Fruit fly (Drosophila melanogaster) whole organism, pupa: ENCODE measurements around the gene slgA.

Experiments
- CG10348 ChIP-seq: fragments of 200-800 bp; sonication (Bioruptor generic); IDR thresholded peaks from 2 replicates; pipeline ENCODE4 v1.3.6; 2022; ENCODE audit warnings: missing biosample characterization, missing genetic modification characterization
- CG12605 ChIP-seq: fragments of 200-800 bp; sonication (Bioruptor generic); IDR thresholded peaks from 2 replicates; pipeline ENCODE4 v1.3.6; 2022; ENCODE audit warnings: missing biosample characterization, missing genetic modification characterization
- CG13204 ChIP-seq: fragments of 200-800 bp; sonication (Bioruptor generic); optimal IDR thresholded peaks from 2 replicates; lab custom pipeline; 2018; ENCODE audit warnings: missing biosample characterization, mild to moderate bottlenecking, missing genetic modification characterization, moderate library complexity
- CG14655 ChIP-seq: fragments of 200-800 bp; sonication (Bioruptor generic); optimal IDR thresholded peaks from 3 replicates; lab custom pipeline; 2017; ENCODE audit warnings: mild to moderate bottlenecking, missing biosample characterization, missing genetic modification reagents, missing genetic modification characterization
- CG15710 ChIP-seq: fragments of 200-800 bp; sonication (Bioruptor generic); optimal IDR thresholded peaks from 2 replicates; lab custom pipeline; 2018; ENCODE audit warnings: missing biosample characterization, mild to moderate bottlenecking, missing genetic modification characterization, moderate library complexity
- CG17806 ChIP-seq: fragments of 200-800 bp; sonication (Bioruptor generic); optimal IDR thresholded peaks from 2 replicates; lab custom pipeline; 2018; ENCODE audit warnings: missing biosample characterization, mild to moderate bottlenecking, missing genetic modification characterization, moderate library complexity
- CG32121 ChIP-seq: fragments of 200-800 bp; sonication (Bioruptor generic); IDR thresholded peaks from 2 replicates; pipeline ENCODE4 v1.3.6; 2022; ENCODE audit warnings: missing biosample characterization, missing genetic modification characterization
- CG34367 ChIP-seq: fragments of 200-800 bp; sonication (Bioruptor generic); optimal IDR thresholded peaks from 2 replicates; lab custom pipeline; 2018; ENCODE audit warnings: missing biosample characterization, mild to moderate bottlenecking, missing genetic modification characterization
- CG4496 ChIP-seq: fragments of 200-800 bp; sonication (Bioruptor generic); IDR thresholded peaks from 3 replicates; pipeline ENCODE4 v1.3.6; 2022; ENCODE audit warnings: missing biosample characterization, missing genetic modification characterization
- CG8159 ChIP-seq: fragments of 200-800 bp; sonication (Bioruptor generic); optimal IDR thresholded peaks from 3 replicates; lab custom pipeline; 2018; ENCODE audit warnings: missing biosample characterization, mild to moderate bottlenecking, missing genetic modification characterization, moderate library complexity
- CG8301 ChIP-seq: fragments of 200-800 bp; sonication (Bioruptor generic); optimal IDR thresholded peaks from 2 replicates; lab custom pipeline; 2018; ENCODE audit warnings: missing biosample characterization, mild to moderate bottlenecking, missing genetic modification characterization
- CG9948 ChIP-seq: fragments of 200-800 bp; sonication (Bioruptor generic); optimal IDR thresholded peaks from 2 replicates; lab custom pipeline; 2018; ENCODE audit warnings: missing biosample characterization, mild to moderate bottlenecking, missing genetic modification characterization, moderate library complexity
- D1 ChIP-seq: fragments of 200-800 bp; sonication (Bioruptor generic); optimal IDR thresholded peaks from 2 replicates; lab custom pipeline; 2018; ENCODE audit warnings: missing biosample characterization, mild to moderate bottlenecking, missing genetic modification characterization, moderate library complexity
- EcR ChIP-seq: fragments of 200-800 bp; sonication (Bioruptor generic); optimal IDR thresholded peaks from 3 replicates; lab custom pipeline; 2019; ENCODE audit warnings: missing biosample characterization, missing genetic modification characterization, mild to moderate bottlenecking, moderate library complexity, missing genetic modification reagents
- Ets98B ChIP-seq: fragments of 200-800 bp; sonication (Bioruptor generic); IDR thresholded peaks from 2 replicates; pipeline ENCODE4 v1.3.6; 2022; ENCODE audit warnings: missing biosample characterization, missing genetic modification characterization
- Pif1A ChIP-seq: fragments of 200-800 bp; sonication (Bioruptor generic); optimal IDR thresholded peaks from 3 replicates; lab custom pipeline; 2016; ENCODE audit warnings: missing biosample characterization, missing genetic modification characterization
- Pif1B ChIP-seq: fragments of 200-800 bp; sonication (Bioruptor generic); optimal IDR thresholded peaks from 3 replicates; lab custom pipeline; 2016; ENCODE audit warnings: missing biosample characterization, missing genetic modification characterization
- Snoo ChIP-seq: fragments of 200-800 bp; sonication (Bioruptor generic); optimal IDR thresholded peaks from 3 replicates; lab custom pipeline; 2017; ENCODE audit warnings: missing biosample characterization, mild to moderate bottlenecking, missing genetic modification characterization, inconsistent platforms
- fd96Ca ChIP-seq: fragments of 200-800 bp; sonication (Bioruptor generic); IDR thresholded peaks from 3 replicates; pipeline ENCODE4 v1.3.6; 2022; ENCODE audit warnings: missing biosample characterization, missing genetic modification characterization
- gl ChIP-seq: fragments of 200-800 bp; sonication (Bioruptor generic); optimal IDR thresholded peaks from 2 replicates; lab custom pipeline; 2018; ENCODE audit warnings: missing biosample characterization, mild to moderate bottlenecking, missing genetic modification characterization
- rn ChIP-seq: fragments of 200-800 bp; sonication (Bioruptor generic); IDR thresholded peaks from 2 replicates; pipeline ENCODE4 v1.3.6; 2022; ENCODE audit warnings: missing biosample characterization, missing genetic modification characterization

slgA gene

DNA sequence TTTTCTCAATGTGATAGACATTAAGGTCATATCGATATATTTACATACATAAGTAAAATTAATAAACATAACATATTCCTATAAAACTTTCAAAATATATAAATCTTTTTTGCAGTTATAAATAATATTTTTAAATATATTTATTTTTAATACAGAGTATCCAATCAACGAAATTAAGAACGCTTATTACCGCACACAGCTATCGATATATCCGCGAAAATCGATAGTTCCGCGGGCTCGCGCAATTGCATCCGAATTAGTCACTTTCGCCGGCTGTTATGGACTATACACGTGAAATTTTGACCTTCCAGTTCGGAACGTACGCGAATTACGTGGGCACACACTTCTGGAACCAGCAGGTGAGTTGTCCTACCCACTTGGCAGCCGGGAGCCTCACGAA lies 14.9 kb downstream of the slgA start, which contains the start of gene mst:
mst (plus strand) TSS at position 244 of the 400 bp plus-strand sequence.
- no peak for TF ChIP-seq CG9948 (tag; lab: Kevin White, UChicago)

DNA sequence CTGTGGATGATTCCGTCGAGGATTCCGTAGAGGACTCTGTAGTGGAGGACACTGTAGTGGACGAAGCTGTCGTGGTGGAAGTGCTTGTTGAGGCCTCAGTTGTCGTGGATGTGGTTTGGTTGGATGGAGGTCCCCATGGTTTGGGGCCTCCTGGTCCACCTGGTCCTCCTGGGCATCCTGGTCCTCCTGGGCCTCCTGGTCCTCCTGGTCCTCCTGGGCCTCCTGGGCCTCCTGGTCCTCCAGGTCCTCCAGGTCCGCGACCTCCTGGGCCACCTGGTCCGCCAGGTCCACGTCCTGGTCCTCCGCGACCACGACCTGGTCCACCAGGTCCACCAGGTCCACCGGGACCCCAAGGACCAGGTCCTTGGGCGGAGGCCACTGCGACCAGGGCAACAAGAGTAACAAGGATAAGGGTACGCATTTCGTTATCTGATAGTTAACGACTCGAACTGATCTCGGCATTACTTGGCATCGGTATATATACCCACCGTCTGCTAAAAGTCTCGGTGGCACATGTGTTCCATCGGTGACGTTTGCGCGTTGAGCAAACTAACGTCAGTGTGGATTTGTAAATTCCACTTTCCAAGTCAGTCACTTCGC lies 23.2 kb downstream of the slgA start, which contains the start of gene lcs:
lcs (minus strand) TSS at position 457 of the 600 bp plus-strand sequence.
- TF ChIP-seq gl (tag; lab: Kevin White, UChicago) (no peak), CG8301 (tag; lab: Kevin White, UChicago) (no peak), fd96Ca (GFP tag; lab: Robert Waterston, UW) (no peak), CG8159 (tag; lab: Kevin White, UChicago) (no peak), CG32121 (GFP tag; lab: Robert Waterston, UW) (no peak), CG34367 (tag; lab: Kevin White, UChicago) (no peak), CG17806 (tag; lab: Kevin White, UChicago) (no peak), rn (GFP tag; lab: Robert Waterston, UW) (no peak), EcR (GFP tag; lab: Kevin White, UChicago) (no peak), CG4496 (GFP tag; lab: Robert Waterston, UW) (no peak), Pif1A (GFP tag; lab: Kevin White, UChicago) (no peak)

DNA sequence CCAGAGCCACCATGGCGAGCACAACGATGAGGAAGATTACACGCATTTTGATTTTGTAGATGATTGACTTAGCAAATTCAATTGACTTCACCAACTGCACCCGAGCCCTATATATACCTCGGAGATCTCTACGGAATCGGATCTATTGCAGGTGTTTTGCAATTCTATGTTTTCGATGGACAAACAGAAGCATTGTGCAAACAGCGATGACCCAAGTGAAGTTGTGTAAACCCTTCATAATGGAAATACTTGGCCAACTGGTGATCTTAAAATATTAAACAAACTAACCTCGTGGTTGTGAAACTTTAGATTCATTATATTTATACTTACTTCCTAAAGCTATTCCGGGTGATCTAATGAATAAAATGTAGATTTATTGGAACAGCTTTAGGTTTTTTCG lies 28.9 kb downstream of the slgA start, which contains the start of gene whe:
whe (minus strand) TSS at position 101 of the 400 bp plus-strand sequence.
- TF ChIP-seq Snoo (no peak), CG32121 (GFP tag; lab: Robert Waterston, UW) (no peak), CG14655 (GFP tag; lab: Kevin White, UChicago) (no peak), EcR (GFP tag; lab: Kevin White, UChicago) (no peak), CG17806 (tag; lab: Kevin White, UChicago) (no peak), CG15710 (no peak), rn (GFP tag; lab: Robert Waterston, UW) (no peak), Ets98B (no peak), CG13204 (GFP tag; lab: Kevin White, UChicago) (no peak), CG12605 (GFP tag; lab: Robert Waterston, UW) (no peak), CG4496 (GFP tag; lab: Robert Waterston, UW) (no peak), CG10348 (GFP tag; lab: Robert Waterston, UW) (no peak), CG9948 (tag; lab: Kevin White, UChicago) (no peak), CG34367 (tag; lab: Kevin White, UChicago) (no peak), Pif1B (GFP tag; lab: Kevin White, UChicago) (no peak), Pif1A (GFP tag; lab: Kevin White, UChicago) (no peak), CG8159 (tag; lab: Kevin White, UChicago) (no peak)

DNA sequence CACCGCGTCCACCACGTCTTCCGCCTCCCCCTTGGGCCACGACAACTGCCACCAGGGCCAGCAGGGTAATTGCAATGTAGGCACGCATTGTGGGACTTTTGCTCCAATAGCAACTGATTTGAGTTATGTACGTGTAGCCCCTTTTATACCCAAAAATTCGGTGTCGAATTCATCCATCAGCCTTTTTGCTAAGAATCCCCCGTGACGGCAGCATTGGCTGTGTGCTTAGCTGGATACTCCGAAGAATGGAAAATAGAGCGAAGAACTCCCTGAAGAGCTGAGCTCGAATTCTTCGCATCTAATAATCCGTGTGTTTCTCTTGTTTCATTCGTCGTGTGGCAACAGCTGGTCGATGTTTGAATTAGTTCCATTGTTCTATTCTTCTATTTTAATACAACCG lies 55.4 kb downstream of the slgA start, which contains the start of gene CG10918:
CG10918 (minus strand) TSS at position 101 of the 400 bp plus-strand sequence.
- no peak for TF ChIP-seq CG8301 (tag; lab: Kevin White, UChicago)
- TF ChIP-seq CG17806 (tag; lab: Kevin White, UChicago): no peak
- no peak for TF ChIP-seq CG12605 (GFP tag; lab: Robert Waterston, UW)
- no peak for TF ChIP-seq fd96Ca (GFP tag; lab: Robert Waterston, UW)
- TF ChIP-seq Pif1A (GFP tag; lab: Kevin White, UChicago): no peak
- TF ChIP-seq CG13204 (GFP tag; lab: Kevin White, UChicago): no peak
- no peak for TF ChIP-seq Snoo
- no peak for TF ChIP-seq CG4496 (GFP tag; lab: Robert Waterston, UW)
- no peak for TF ChIP-seq gl (tag; lab: Kevin White, UChicago)
- TF ChIP-seq CG9948 (tag; lab: Kevin White, UChicago): no peak
- no peak for TF ChIP-seq Ets98B
- no peak for TF ChIP-seq CG15710
- no peak for TF ChIP-seq CG10348 (GFP tag; lab: Robert Waterston, UW)
- TF ChIP-seq D1: no peak
- TF ChIP-seq CG8159 (tag; lab: Kevin White, UChicago): no peak
- TF ChIP-seq CG34367 (tag; lab: Kevin White, UChicago): no peak
- no peak for TF ChIP-seq EcR (GFP tag; lab: Kevin White, UChicago)
- TF ChIP-seq CG14655 (GFP tag; lab: Kevin White, UChicago): no peak
- no peak for TF ChIP-seq Pif1B (GFP tag; lab: Kevin White, UChicago)
- TF ChIP-seq rn (GFP tag; lab: Robert Waterston, UW): no peak
- TF ChIP-seq, all 21 proteins: peak for 0
